Worm (Caenorhabditis elegans): Measurements from ENCODE around the gene Y43E12A.3.

- TF ChIP-seq ama-1 (optimal IDR thresholded peaks at IDR 0.05), result no peak
- TF ChIP-seq F13C5.2 (tag; optimal IDR thresholded peaks at IDR 0.05), result no peak
- no peak for TF ChIP-seq ceh-13 (GFP tag; optimal IDR thresholded peaks at IDR 0.05)
- TF ChIP-seq sea-1 (GFP tag; conservative IDR thresholded peaks at IDR 0.05), result no peak
- TF ChIP-seq B0310.2 (tag; optimal IDR thresholded peaks at IDR 0.05), result no peak
- TF ChIP-seq ceh-36 (tag; optimal IDR thresholded peaks at IDR 0.05), result no peak
- no peak for TF ChIP-seq tbx-11 (GFP tag; IDR thresholded peaks at IDR 0.05)
- TF ChIP-seq tbx-37 (GFP tag; conservative IDR thresholded peaks at IDR 0.05), result no peak
- no peak for TF ChIP-seq aly-1 (tag; optimal IDR thresholded peaks at IDR 0.05)
- no peak for TF ChIP-seq pes-1 (GFP tag; IDR thresholded peaks at IDR 0.05)
- TF ChIP-seq hnd-1 (tag; optimal IDR thresholded peaks at IDR 0.05), result no peak
- no peak for TF ChIP-seq tra-4 (tag; optimal IDR thresholded peaks at IDR 0.05)
Observed at ce11 chrIV:11037118-11037719, 49.5 kb downstream of the Y43E12A.3 start.

Data from whole organism, early embryonic.